Worm (Caenorhabditis elegans): ENCODE data around the gene cisd-3.1.

cisd-3.1 gene

ce11 chrIII:4581495-4581894 lies 38.8 kb downstream of the cisd-3.1 start, which contains the start of gene F35G12.12:
F35G12.12 (plus strand) TSS chrIII:4581795.
- TF ChIP-seq nhr-84 (tag; optimal IDR thresholded peaks at IDR 0.05) (no peak), unc-62 (GFP tag; optimal IDR thresholded peaks at IDR 0.05) (no peak), ama-1 (optimal IDR thresholded peaks at IDR 0.05) (no peak), dpl-1 (GFP tag; optimal IDR thresholded peaks at IDR 0.05) (no peak), fkh-10 (GFP tag; optimal IDR thresholded peaks at IDR 0.05) (no peak), egl-13 (tag; optimal IDR thresholded peaks at IDR 0.05) (no peak), sptf-1 (tag; optimal IDR thresholded peaks at IDR 0.05) (no peak), sup-37 (GFP tag; optimal IDR thresholded peaks at IDR 0.05) (no peak)

DNA sequence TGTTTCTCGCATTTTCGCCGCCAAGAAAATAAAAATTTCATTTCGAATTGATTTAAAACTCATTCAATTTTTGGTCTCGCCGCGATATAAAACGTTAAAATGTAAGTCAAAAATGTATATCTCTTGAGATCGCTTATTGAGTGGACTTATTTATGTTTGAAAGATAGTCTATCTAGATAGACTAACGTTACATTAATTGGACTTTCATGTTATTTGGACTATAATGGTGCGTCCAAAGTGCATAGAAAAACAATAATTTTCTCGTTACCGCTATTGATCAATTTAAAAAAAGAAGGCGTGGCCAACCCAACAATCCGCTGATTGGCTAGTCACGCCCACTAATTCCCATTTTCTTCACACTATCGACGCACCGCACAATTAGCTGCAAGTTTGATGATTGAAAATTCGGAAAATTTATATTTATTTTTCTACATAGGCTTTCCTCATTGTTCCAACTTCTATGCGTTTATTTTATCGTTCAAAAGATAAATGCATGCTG lies 41.4 kb downstream of the cisd-3.1 start, which contains the start of gene F35G12.5:
Gene F35G12.5, plus strand, starts transcription at position 51 of the 499 bp plus-strand sequence.
- peak in 1 of 2 experiments; percentile 6 for TF ChIP-seq lsy-2 (tag; optimal IDR thresholded peaks at IDR 0.05)
- no peak for TF ChIP-seq lin-15B (tag; optimal IDR thresholded peaks at IDR 0.05)
- no peak for TF ChIP-seq elt-2 (tag; optimal IDR thresholded peaks at IDR 0.05)
- no peak for TF ChIP-seq nhr-237 (tag; optimal IDR thresholded peaks at IDR 0.05)
- TF ChIP-seq lin-35 (GFP tag; optimal IDR thresholded peaks at IDR 0.05) = no peak
- no peak for TF ChIP-seq Y116A8C.19 (tag; optimal IDR thresholded peaks at IDR 0.05; ENCODE audit: borderline replicate concordance)
- no peak for TF ChIP-seq sptf-1 (tag; optimal IDR thresholded peaks at IDR 0.05)
- TF ChIP-seq efl-1 (optimal IDR thresholded peaks at IDR 0.05) = no peak
- peak in 1 of 2 experiments; percentile 45 for TF ChIP-seq efl-1 (GFP tag; optimal IDR thresholded peaks at IDR 0.05 in 1 of 2)
- TF ChIP-seq nhr-85 (tag) = no peak

DNA sequence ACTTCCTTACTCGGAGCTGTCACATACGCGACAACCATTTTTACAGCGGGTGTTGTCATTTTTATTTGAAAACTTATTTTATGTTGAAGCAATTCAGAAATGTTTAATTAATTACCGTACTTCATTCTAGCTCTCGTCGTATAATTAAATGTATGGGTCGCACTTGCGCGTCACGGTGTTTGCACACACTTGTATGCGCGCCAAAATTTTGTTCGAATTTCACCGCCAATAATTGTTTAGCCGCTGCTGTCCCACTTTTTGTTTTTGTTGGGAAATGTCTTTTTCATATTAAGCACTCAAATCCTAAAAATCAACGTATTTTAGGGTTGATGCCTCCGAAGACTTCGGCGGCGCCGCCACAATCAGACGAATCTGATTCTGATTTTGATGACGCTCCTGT lies 44.5 kb downstream of the cisd-3.1 start, which contains the start of the genes F35G12.7 and smc-4:
Gene F35G12.7, minus strand, starts transcription at position 154 of the 400 bp plus-strand sequence.
Gene smc-4, plus strand, starts transcription at position 325 of the 400 bp plus-strand sequence.
- peak; percentile 64 for TF ChIP-seq swsn-7 (tag; optimal IDR thresholded peaks at IDR 0.05)
- peak; percentile 79 for TF ChIP-seq mep-1 (tag; optimal IDR thresholded peaks at IDR 0.05)
- peak in 1 of 2 experiments; percentile 17 for TF ChIP-seq ztf-11 (tag; optimal IDR thresholded peaks at IDR 0.05)
- peak; percentile 72 for TF ChIP-seq nhr-47 (tag; optimal IDR thresholded peaks at IDR 0.05)
- TF ChIP-seq unc-86 (tag; optimal IDR thresholded peaks at IDR 0.05) = peak; percentile 6
- no peak for TF ChIP-seq fkh-4 (tag; optimal IDR thresholded peaks at IDR 0.05; ENCODE audit: borderline replicate concordance)
- TF ChIP-seq unc-30 (tag; optimal IDR thresholded peaks at IDR 0.05) = no peak
- peak; percentile 48 for TF ChIP-seq C04F5.9 (tag; optimal IDR thresholded peaks at IDR 0.05)
- peak; percentile 46 for TF ChIP-seq irx-1 (tag; optimal IDR thresholded peaks at IDR 0.05)
- TF ChIP-seq elt-2 (tag; optimal IDR thresholded peaks at IDR 0.05) = no peak
- TF ChIP-seq ceh-82 (tag; optimal IDR thresholded peaks at IDR 0.05) = peak in 2 of 3 experiments; percentile 35 to 47
- no peak for TF ChIP-seq ets-5 (GFP tag; IDR thresholded peaks at IDR 0.05)
- TF ChIP-seq efl-3 (GFP tag; optimal IDR thresholded peaks at IDR 0.05) = no peak
- TF ChIP-seq pag-3 (tag; optimal IDR thresholded peaks at IDR 0.05; ENCODE audit: borderline replicate concordance, insufficient read depth) = no peak
- no peak for TF ChIP-seq lir-3 (tag; optimal IDR thresholded peaks at IDR 0.05; ENCODE audit: poor library complexity)
- no peak for TF ChIP-seq hlh-17 (GFP tag; optimal IDR thresholded peaks at IDR 0.05; ENCODE audit: borderline replicate concordance)
- TF ChIP-seq vab-15 (tag; optimal IDR thresholded peaks at IDR 0.05) = peak; percentile 30
- TF ChIP-seq unc-130 (tag; optimal IDR thresholded peaks at IDR 0.05) = peak; percentile 71
- no peak for TF ChIP-seq nhr-12 (tag; optimal IDR thresholded peaks at IDR 0.05)
- no peak for TF ChIP-seq aly-2 (tag; optimal IDR thresholded peaks at IDR 0.05)
- peak; percentile 51 for TF ChIP-seq isw-1 (GFP tag; IDR thresholded peaks at IDR 0.05)
- TF ChIP-seq ces-1 (GFP tag; optimal IDR thresholded peaks at IDR 0.05) = no peak
- TF ChIP-seq egl-13 (tag; optimal IDR thresholded peaks at IDR 0.05) = no peak
- TF ChIP-seq zip-4 (GFP tag; optimal IDR thresholded peaks at IDR 0.05) = no peak
- TF ChIP-seq snpc-4 (tag; optimal IDR thresholded peaks at IDR 0.05) = peak; percentile 9
- TF ChIP-seq ceh-88 (GFP tag; IDR thresholded peaks at IDR 0.05) = no peak
- TF ChIP-seq unc-62 (GFP tag; optimal IDR thresholded peaks at IDR 0.05) = no peak
- no peak for TF ChIP-seq ceh-63 (GFP tag; optimal IDR thresholded peaks at IDR 0.05)
- no peak for TF ChIP-seq jun-1 (tag; optimal IDR thresholded peaks at IDR 0.05)
- no peak for TF ChIP-seq nhr-28 (tag; optimal IDR thresholded peaks at IDR 0.05)
- TF ChIP-seq nhr-90 (tag; optimal IDR thresholded peaks at IDR 0.05; ENCODE audit: poor library complexity) = peak; percentile 38
- TF ChIP-seq sox-4 (tag; optimal IDR thresholded peaks at IDR 0.05) = no peak
- TF ChIP-seq mef-2 (tag; optimal IDR thresholded peaks at IDR 0.05) = no peak
- TF ChIP-seq F16B12.6 (tag; optimal IDR thresholded peaks at IDR 0.05) = peak; percentile 95
- no peak for TF ChIP-seq sup-37 (GFP tag; optimal IDR thresholded peaks at IDR 0.05)
- peak; percentile 77 for TF ChIP-seq snu-23 (GFP tag; optimal IDR thresholded peaks at IDR 0.05)

Data from whole organism, L1 larva.